Fruit fly (Drosophila melanogaster) whole organism, embryonic: ENCODE data around the gene kis.
A peak's percentile ranks its signal among the peaks of the same experiment; 100 is the strongest.

ENCODE experiments used
- Atf6 ChIP-seq: fragments of 200-800 bp; sonication (Bioruptor generic); IDR thresholded peaks from 2 replicates; pipeline ENCODE4 v1.3.6; 2022; ENCODE audit warnings: missing biosample characterization, missing genetic modification characterization
- CG10654 ChIP-seq: fragments of 200-800 bp; sonication (Bioruptor generic); optimal IDR thresholded peaks from 2 replicates; lab custom pipeline; 2016; ENCODE audit warnings: missing biosample characterization, missing genetic modification characterization
- CG11456 ChIP-seq: fragments of 200-800 bp; sonication (Bioruptor generic); IDR thresholded peaks from 3 replicates; pipeline ENCODE4 v1.3.6; 2022; ENCODE audit warnings: missing biosample characterization, missing genetic modification characterization
- CG11695 ChIP-seq: fragments of 200-800 bp; sonication (Bioruptor generic); IDR thresholded peaks from 3 replicates; pipeline ENCODE4 v1.3.6; 2022; ENCODE audit warnings: missing biosample characterization, missing genetic modification characterization
- CG11696 ChIP-seq: fragments of 200-800 bp; sonication (Bioruptor generic); IDR thresholded peaks from 2 replicates; pipeline ENCODE4 v1.3.6; 2022; ENCODE audit warnings: missing biosample characterization, missing genetic modification characterization
- CG12391 ChIP-seq: fragments of 200-800 bp; sonication (Bioruptor generic); optimal IDR thresholded peaks from 3 replicates; lab custom pipeline; 2018; ENCODE audit warnings: missing biosample characterization, mild to moderate bottlenecking, missing genetic modification characterization, moderate library complexity
- CG13296 ChIP-seq: fragments of 200-800 bp; sonication (Bioruptor generic); optimal IDR thresholded peaks from 3 replicates; lab custom pipeline; 2018; ENCODE audit warnings: missing biosample characterization, mild to moderate bottlenecking, missing genetic modification characterization
- CG13775 ChIP-seq: fragments of 200-800 bp; sonication (Bioruptor generic); optimal IDR thresholded peaks from 3 replicates; lab custom pipeline; 2017; ENCODE audit warnings: missing biosample characterization, mild to moderate bottlenecking, missing genetic modification characterization
- CG15011 ChIP-seq: fragments of 200-800 bp; sonication (Bioruptor generic); optimal IDR thresholded peaks from 3 replicates; lab custom pipeline; 2018; ENCODE audit warnings: missing biosample characterization, mild to moderate bottlenecking, missing genetic modification characterization
- CG17385 ChIP-seq: fragments of 200-800 bp; sonication (Bioruptor generic); optimal IDR thresholded peaks from 3 replicates; lab custom pipeline; 2018; ENCODE audit warnings: missing biosample characterization, mild to moderate bottlenecking, missing genetic modification characterization
- CG18476 ChIP-seq: fragments of 200-800 bp; sonication (Bioruptor generic); optimal IDR thresholded peaks from 2 replicates; lab custom pipeline; 2016; ENCODE audit warnings: missing biosample characterization, mild to moderate bottlenecking, missing genetic modification characterization
- CG18599 ChIP-seq: fragments of 200-800 bp; sonication (Bioruptor generic); optimal IDR thresholded peaks from 3 replicates; lab custom pipeline; 2017; ENCODE audit warnings: missing biosample characterization, missing genetic modification characterization, mild to moderate bottlenecking, moderate library complexity, missing genetic modification reagents
- CG2120 ChIP-seq: fragments of 200-800 bp; sonication (Bioruptor generic); optimal IDR thresholded peaks from 3 replicates; lab custom pipeline; 2016; ENCODE audit warnings: missing biosample characterization, missing genetic modification characterization
- CG2889 ChIP-seq: fragments of 200-800 bp; sonication (Bioruptor generic); IDR thresholded peaks from 3 replicates; pipeline ENCODE4 v1.3.6; 2022; ENCODE audit warnings: missing biosample characterization, missing genetic modification characterization
- CG30403 ChIP-seq: fragments of 200-800 bp; sonication (Bioruptor generic); optimal IDR thresholded peaks from 3 replicates; lab custom pipeline; 2016; ENCODE audit warnings: missing biosample characterization, missing genetic modification characterization
- CG32532 ChIP-seq: fragments of 200-800 bp; sonication (Bioruptor generic); IDR thresholded peaks from 2 replicates; pipeline ENCODE4 v1.3.6; 2022; ENCODE audit warnings: missing biosample characterization, missing genetic modification characterization
- CG6683 ChIP-seq: fragments of 200-800 bp; sonication (Bioruptor generic); optimal IDR thresholded peaks from 2 replicates; lab custom pipeline; 2017; ENCODE audit warnings: missing biosample characterization, mild to moderate bottlenecking, missing genetic modification characterization, missing genetic modification reagents
- CG7556 ChIP-seq: fragments of 200-800 bp; sonication (Bioruptor generic); optimal IDR thresholded peaks from 2 replicates; lab custom pipeline; 2017; ENCODE audit warnings: missing biosample characterization, mild to moderate bottlenecking, missing genetic modification characterization
- Chrac-16 ChIP-seq: fragments of 200-800 bp; sonication (Bioruptor generic); optimal IDR thresholded peaks from 3 replicates; lab custom pipeline; 2016; ENCODE audit warnings: missing biosample characterization, missing genetic modification characterization
- Dbx ChIP-seq: fragments of 200-800 bp; sonication (Bioruptor generic); IDR thresholded peaks from 3 replicates; pipeline ENCODE4 v1.3.6; 2022; ENCODE audit warnings: missing biosample characterization, missing genetic modification characterization
- Dip3 ChIP-seq: fragments of 200-800 bp; sonication (Bioruptor generic); optimal IDR thresholded peaks from 3 replicates; lab custom pipeline; 2016; ENCODE audit warnings: missing biosample characterization, missing genetic modification characterization
- Fer1 ChIP-seq: fragments of 200-800 bp; sonication (Bioruptor generic); optimal IDR thresholded peaks from 2 replicates; lab custom pipeline; 2017; ENCODE audit warnings: missing biosample characterization, mild to moderate bottlenecking, missing genetic modification characterization
- Fer3 ChIP-seq: fragments of 200-800 bp; sonication (Bioruptor generic); optimal IDR thresholded peaks from 2 replicates; lab custom pipeline; 2018; ENCODE audit warnings: missing biosample characterization, mild to moderate bottlenecking, missing genetic modification characterization, moderate library complexity
- HHEX ChIP-seq: fragments of 200-800 bp; sonication (Bioruptor generic); optimal IDR thresholded peaks from 3 replicates; lab custom pipeline; 2017; ENCODE audit warnings: missing biosample characterization, mild to moderate bottlenecking, missing genetic modification characterization, missing genetic modification reagents
- HLHmδ ChIP-seq: fragments of 200-800 bp; sonication (Bioruptor generic); optimal IDR thresholded peaks from 2 replicates; lab custom pipeline; 2018; ENCODE audit warnings: missing biosample characterization, mild to moderate bottlenecking, missing genetic modification characterization, moderate library complexity
- Hmr ChIP-seq: fragments of 200-800 bp; sonication (Bioruptor generic); optimal IDR thresholded peaks from 3 replicates; lab custom pipeline; 2017; ENCODE audit warnings: mild to moderate bottlenecking, missing biosample characterization, missing genetic modification reagents, missing genetic modification characterization
- Hr51 ChIP-seq, 2 experiments: fragments of 200-800 bp; sonication (Bioruptor generic); optimal IDR thresholded peaks; 2 replicates in 1 of 2; 3 replicates in 1 of 2; lab custom pipeline; 2016 to 2018; ENCODE audit warnings: missing biosample characterization in 2 of 2, missing genetic modification characterization in 2 of 2, mild to moderate bottlenecking in 1 of 2, moderate library complexity in 1 of 2
- MBD-R2 ChIP-seq: fragments of 200-800 bp; sonication (Bioruptor generic); IDR thresholded peaks from 2 replicates; pipeline ENCODE4 v1.3.6; 2022; ENCODE audit warnings: missing biosample characterization, missing genetic modification characterization
- Meics ChIP-seq: fragments of 200-800 bp; sonication (Bioruptor generic); optimal IDR thresholded peaks from 2 replicates; lab custom pipeline; 2017; ENCODE audit warnings: missing biosample characterization, mild to moderate bottlenecking, missing genetic modification characterization
- Nf-YB ChIP-seq: fragments of 200-800 bp; sonication (Bioruptor generic); optimal IDR thresholded peaks from 3 replicates; lab custom pipeline; 2019; ENCODE audit warnings: missing biosample characterization, mild to moderate bottlenecking, missing genetic modification characterization, moderate library complexity
- Nf-YC ChIP-seq: fragments of 200-800 bp; optimal IDR thresholded peaks from 3 replicates; lab custom pipeline; 2019; ENCODE audit warnings: missing biosample characterization, mild to moderate bottlenecking, missing genetic modification characterization, moderate library complexity
- NfI ChIP-seq: fragments of 200-800 bp; sonication (Bioruptor generic); optimal IDR thresholded peaks from 3 replicates; lab custom pipeline; 2018; ENCODE audit warnings: missing biosample characterization, mild to moderate bottlenecking, missing genetic modification characterization, moderate library complexity
- Oli ChIP-seq: fragments of 200-800 bp; sonication (Bioruptor generic); optimal IDR thresholded peaks from 2 replicates; lab custom pipeline; 2018; ENCODE audit warnings: missing biosample characterization, mild to moderate bottlenecking, missing genetic modification characterization, moderate library complexity
- Pdp1 ChIP-seq, 2 experiments: fragments of 200-800 bp; sonication (Bioruptor generic); optimal IDR thresholded peaks; 3 replicates each; lab custom pipeline; 2016; ENCODE audit warnings: missing biosample characterization in 2 of 2, missing genetic modification characterization in 2 of 2, mild to moderate bottlenecking in 1 of 2, moderate library complexity in 1 of 2
- al ChIP-seq: fragments of 200-800 bp; sonication (Bioruptor generic); IDR thresholded peaks from 2 replicates; pipeline ENCODE4 v1.3.6; 2022; ENCODE audit warnings: missing biosample characterization, missing genetic modification characterization
- dysf ChIP-seq: fragments of 200-800 bp; sonication (Bioruptor generic); IDR thresholded peaks from 3 replicates; pipeline ENCODE4 v1.3.6; 2022; ENCODE audit warnings: missing biosample characterization, missing genetic modification characterization
- fd96Cb ChIP-seq: fragments of 200-800 bp; sonication (Bioruptor generic); optimal IDR thresholded peaks from 2 replicates; lab custom pipeline; 2018; ENCODE audit warnings: missing biosample characterization, mild to moderate bottlenecking, missing genetic modification characterization, moderate library complexity
- klu ChIP-seq: fragments of 200-800 bp; sonication (Bioruptor generic); IDR thresholded peaks from 2 replicates; pipeline ENCODE4 v1.3.6; 2022; ENCODE audit warnings: missing biosample characterization, missing genetic modification characterization
- lilli ChIP-seq: fragments of 200-800 bp; sonication (Bioruptor generic); optimal IDR thresholded peaks from 3 replicates; lab custom pipeline; 2016; ENCODE audit warnings: missing biosample characterization, missing genetic modification characterization
- mirr ChIP-seq: fragments of 200-800 bp; sonication (Bioruptor generic); optimal IDR thresholded peaks from 3 replicates; lab custom pipeline; 2018; ENCODE audit warnings: missing biosample characterization, mild to moderate bottlenecking, missing genetic modification characterization
- pan ChIP-seq, 4 experiments: fragments of >200 bp in 3 of 4; fragments of 200-800 bp in 1 of 4; sonication (Bioruptor generic) in 1 of 4; optimal IDR thresholded peaks in 3 of 4; IDR thresholded peaks in 1 of 4; 2 replicates each; pipeline versions ENCODE4 v1.3.6 to Lab custom; 2017 to 2022; ENCODE audit warnings: missing biosample characterization in 2 of 4, missing genetic modification characterization in 2 of 4, mixed read lengths in 1 of 4
- prd ChIP-seq, 3 experiments: fragments of >200 bp in 2 of 3; fragments of 200-800 bp in 1 of 3; sonication (Bioruptor generic) in 1 of 3; optimal IDR thresholded peaks in 2 of 3; IDR thresholded peaks in 1 of 3; 2 replicates in 2 of 3; 3 replicates in 1 of 3; pipeline versions ENCODE4 v1.3.6 to Lab custom; 2017 to 2022; ENCODE audit warnings: missing biosample characterization in 1 of 3, missing genetic modification characterization in 1 of 3
- scrt ChIP-seq: fragments of 200-800 bp; sonication (Bioruptor generic); optimal IDR thresholded peaks from 2 replicates; lab custom pipeline; 2018; ENCODE audit warnings: missing biosample characterization, mild to moderate bottlenecking, missing genetic modification characterization, moderate library complexity
- sisA ChIP-seq: fragments of 200-800 bp; sonication (Bioruptor generic); IDR thresholded peaks from 2 replicates; pipeline ENCODE4 v1.3.6; 2022; ENCODE audit warnings: missing biosample characterization, missing genetic modification characterization
- slbo ChIP-seq: fragments of 200-800 bp; sonication (Bioruptor generic); IDR thresholded peaks from 2 replicates; pipeline ENCODE4 v1.3.6; 2022; ENCODE audit warnings: missing biosample characterization, missing genetic modification characterization
- stc ChIP-seq: fragments of 200-800 bp; sonication (Bioruptor generic); IDR thresholded peaks from 2 replicates; pipeline ENCODE4 v1.3.6; 2022; ENCODE audit warnings: missing biosample characterization, missing genetic modification characterization
- tgo ChIP-seq: fragments of 200-800 bp; sonication (Bioruptor generic); IDR thresholded peaks from 3 replicates; pipeline ENCODE4 v1.3.6; 2022; ENCODE audit warnings: missing biosample characterization, missing genetic modification characterization
- ttk ChIP-seq: fragments of 200-800 bp; sonication (Bioruptor generic); IDR thresholded peaks from 2 replicates; pipeline ENCODE4 v2.1.2; 2022; ENCODE audit warnings: missing biosample characterization, missing genetic modification characterization

Gene kis

DNA sequence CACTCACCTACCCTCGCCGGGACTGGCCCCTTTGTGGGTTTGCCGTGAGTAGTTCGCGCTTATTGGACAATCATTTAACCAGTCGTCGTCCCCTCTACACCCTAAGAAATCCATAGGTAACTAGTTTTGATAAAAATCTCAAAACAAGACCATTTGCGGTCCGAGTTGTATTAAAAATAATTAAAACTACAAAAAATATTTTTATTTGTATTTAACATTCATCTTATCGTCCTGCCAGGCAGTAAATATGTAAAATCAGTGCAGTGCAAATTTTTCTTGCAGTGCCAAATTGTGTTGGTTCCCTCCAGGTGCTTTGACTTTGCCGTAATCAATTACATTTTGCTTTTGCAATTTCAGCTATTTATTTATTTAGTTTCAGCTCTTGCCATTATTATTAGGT lies 6.8 kb downstream of the kis start:
- peak; percentile 9 for TF ChIP-seq CG13775 (GFP tag; lab: Kevin White, UChicago)
- TF ChIP-seq Hmr (GFP tag; lab: Kevin White, UChicago), result peak; percentile 40
- TF ChIP-seq CG11695 (GFP tag; lab: Robert Waterston, UW), result peak; percentile 35; the same call in 1 of the 3 replicates
- TF ChIP-seq ttk (GFP tag; lab: Robert Waterston, UW), result 0 out of 2 replicates have a peak, but pooled peaks have one; percentile 27
- peak in 1 of 2 experiments; percentile 8 for TF ChIP-seq Pdp1 (GFP tag; optimal IDR thresholded peaks at IDR 0.05; lab: Kevin White, UChicago)
- TF ChIP-seq Nf-YC (tag; lab: Kevin White, UChicago), result peak; percentile 88
- TF ChIP-seq Oli, result peak; percentile 16
- 0 out of 2 replicates have a peak, but pooled peaks have one; percentile 33 for TF ChIP-seq sisA (GFP tag; lab: Robert Waterston, UW)
- TF ChIP-seq NfI, result no peak
- peak; percentile 34 for TF ChIP-seq scrt (GFP tag; lab: Kevin White, UChicago)
- peak; percentile 69 for TF ChIP-seq slbo (GFP tag; lab: Robert Waterston, UW)
- peak; percentile 65 for TF ChIP-seq CG32532 (GFP tag; lab: Robert Waterston, UW)
- TF ChIP-seq CG15011 (GFP tag; lab: Kevin White, UChicago), result peak; percentile 35
- TF ChIP-seq lilli (GFP tag; lab: Kevin White, UChicago), result peak; percentile 34
- peak; percentile 11 for TF ChIP-seq fd96Cb
- TF ChIP-seq CG11696 (GFP tag; lab: Robert Waterston, UW), result 0 out of 2 replicates have a peak, but pooled peaks have one; percentile 24
- TF ChIP-seq CG6683 (GFP tag; lab: Kevin White, UChicago), result peak; percentile 24
- TF ChIP-seq CG7556 (GFP tag; lab: Kevin White, UChicago), result peak; percentile 40
- peak; percentile 30 for TF ChIP-seq Nf-YB (GFP tag; lab: Kevin White, UChicago)
- peak; percentile 67 for TF ChIP-seq CG18599 (GFP tag; lab: Kevin White, UChicago)
- no peak for TF ChIP-seq Chrac-16
- 0 out of 3 replicates have a peak, but pooled peaks have one; percentile 13 for TF ChIP-seq Dbx (GFP tag; lab: Robert Waterston, UW)
- TF ChIP-seq dysf (GFP tag; lab: Robert Waterston, UW), result peak; percentile 52; the same call in 2 of the 3 replicates
- no peak for TF ChIP-seq Hr51 (GFP tag; optimal IDR thresholded peaks at IDR 0.05; lab: Kevin White, UChicago)
- no peak for TF ChIP-seq HLHmδ (GFP tag; lab: Kevin White, UChicago)
- TF ChIP-seq Dip3 (GFP tag; lab: Kevin White, UChicago), result no peak
- peak; percentile 10 for TF ChIP-seq CG18476 (GFP tag; lab: Kevin White, UChicago)
- no peak for TF ChIP-seq prd (optimal IDR thresholded peaks at IDR 0.05; lab: Kevin White, UChicago)
- peak; percentile 59; the same call in 2 of the 3 replicates for TF ChIP-seq prd (GFP tag; IDR thresholded peaks at IDR 0.05; lab: Robert Waterston, UW)
- peak; percentile 6 for TF ChIP-seq HHEX (GFP tag; lab: Kevin White, UChicago)
- peak; percentile 30 for TF ChIP-seq Meics (GFP tag; lab: Kevin White, UChicago)
- no peak for TF ChIP-seq CG2889 (GFP tag; lab: Robert Waterston, UW)
- TF ChIP-seq Atf6 (GFP tag; lab: Robert Waterston, UW), result peak; percentile 34
- peak; percentile 21 for TF ChIP-seq Fer1 (GFP tag; lab: Kevin White, UChicago)
- peak; percentile 35 for TF ChIP-seq CG30403 (GFP tag; lab: Kevin White, UChicago)
- no peak for TF ChIP-seq mirr (GFP tag; lab: Kevin White, UChicago)
- TF ChIP-seq stc (GFP tag; lab: Robert Waterston, UW), result peak; percentile 29; the same call in 1 of the 2 replicates
- TF ChIP-seq MBD-R2 (GFP tag; lab: Robert Waterston, UW), result peak; percentile 15; the same call in 1 of the 2 replicates
- TF ChIP-seq CG13296 (GFP tag; lab: Kevin White, UChicago), result peak; percentile 3
- TF ChIP-seq CG17385 (GFP tag; lab: Kevin White, UChicago), result peak; percentile 24
- TF ChIP-seq al (GFP tag; lab: Robert Waterston, UW), result peak; percentile 34; the same call in 1 of the 2 replicates
- TF ChIP-seq CG12391 (tag; lab: Kevin White, UChicago), result peak; percentile 28
- peak; percentile 66 for TF ChIP-seq CG2120 (GFP tag; lab: Kevin White, UChicago)
- TF ChIP-seq CG10654 (GFP tag; lab: Kevin White, UChicago), result peak; percentile 6
- 0 out of 3 replicates have a peak, but pooled peaks have one; percentile 35 for TF ChIP-seq CG11456
- TF ChIP-seq tgo, result peak; percentile 55; the same call in 1 of the 3 replicates
- TF ChIP-seq Fer3 (tag; lab: Kevin White, UChicago), result peak; percentile 28
- no peak for TF ChIP-seq pan (optimal IDR thresholded peaks at IDR 0.05; lab: Kevin White, UChicago)
- TF ChIP-seq pan (GFP tag; optimal IDR thresholded peaks at IDR 0.05 in 1 of 2, IDR thresholded peaks at IDR 0.05 in 1 of 2), result peak in 1 of 2 experiments; percentile 56
- TF ChIP-seq klu (GFP tag; lab: Robert Waterston, UW), result 0 out of 2 replicates have a peak, but pooled peaks have one; percentile 16
